Worm (Caenorhabditis elegans): Measurements from ENCODE around the gene F57G4.11.

DNA sequence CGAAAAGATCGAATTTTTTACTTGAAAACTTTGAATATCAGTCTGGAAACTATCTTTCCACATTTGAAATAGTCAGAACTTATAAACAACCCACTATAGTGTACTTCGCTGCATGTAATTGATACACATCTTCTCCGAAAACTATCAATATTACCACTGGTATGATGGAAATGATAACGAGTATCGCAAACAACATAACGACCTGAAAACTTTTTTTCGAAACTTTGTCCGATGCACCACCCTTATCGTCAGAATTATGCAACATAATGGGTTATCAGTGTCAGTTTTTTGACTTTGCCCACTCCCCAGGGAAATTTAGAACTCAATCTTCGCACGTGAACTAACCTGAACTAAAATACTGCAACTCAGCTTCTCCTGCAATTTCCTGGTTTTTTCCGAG, 37.3 kb downstream of the F57G4.11 start:
- TF ChIP-seq unc-39 (tag; optimal IDR thresholded peaks at IDR 0.05): no peak
- no peak for TF ChIP-seq nhr-23 (tag; optimal IDR thresholded peaks at IDR 0.05)
- TF ChIP-seq ceh-82 (tag; optimal IDR thresholded peaks at IDR 0.05): no peak
- no peak for TF ChIP-seq nhr-237 (tag; optimal IDR thresholded peaks at IDR 0.05)
- no peak for TF ChIP-seq blmp-1 (tag; optimal IDR thresholded peaks at IDR 0.05; ENCODE audit: insufficient read depth)
- TF ChIP-seq elt-3 (tag; optimal IDR thresholded peaks at IDR 0.05): no peak
- TF ChIP-seq mab-5 (tag; optimal IDR thresholded peaks at IDR 0.05): no peak

Measured in whole organism, L2 larva.